Worm (Caenorhabditis elegans) whole organism, midembryonic: ENCODE data around the gene Y58A7A.5.

Source experiments
- klf-2 ChIP-seq: fragments of 200-800 bp; sonication (Bioruptor generic); conservative IDR thresholded peaks from 2 replicates; pipeline ENCODE4 v1.3.6; 2022; ENCODE audit warnings: missing genetic modification reagents, missing genetic modification characterization, missing compliant biosample characterization
- med-1 ChIP-seq: sonication (generic microtip); optimal IDR thresholded peaks from 2 replicates; lab custom pipeline; 2017; ENCODE audit warnings: missing genetic modification characterization, mild to moderate bottlenecking, missing compliant biosample characterization, antibody characterized with exemption, missing genetic modification reagents; ENCODE audit not compliant: insufficient read depth
- tab-1 ChIP-seq: fragments of 200-800 bp; sonication (Bioruptor generic); IDR thresholded peaks from 2 replicates; pipeline ENCODE4 v1.3.6; 2022; ENCODE audit warnings: missing genetic modification characterization, missing compliant biosample characterization

DNA sequence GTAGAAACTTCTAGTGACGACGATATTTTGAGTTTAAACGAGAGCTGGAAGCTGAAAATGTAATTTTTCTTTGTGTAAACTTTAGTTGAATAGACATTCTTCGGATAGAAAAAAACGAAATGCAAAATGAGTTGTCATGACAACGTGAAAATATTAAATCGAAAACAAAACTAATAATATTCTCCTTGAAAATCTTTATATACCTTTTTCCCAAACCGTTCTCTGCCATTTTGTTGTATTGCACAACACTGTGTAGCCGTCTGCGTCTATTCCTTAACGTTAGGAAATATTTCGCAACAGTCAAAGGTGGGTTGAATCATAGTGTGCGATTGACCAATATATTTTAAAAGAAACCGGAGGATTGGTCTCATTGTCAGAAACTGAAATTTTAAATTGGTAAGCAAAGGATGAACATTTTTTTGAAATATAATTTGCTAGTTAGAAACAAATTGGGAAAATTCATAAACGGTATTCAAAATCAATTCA is 5.9 kb downstream of the Y58A7A.5 start, which contains the start of gene Y58A7A.3:
- TF ChIP-seq tab-1 (GFP tag; lab: Robert Waterston, UW) = no peak
- no peak for TF ChIP-seq med-1 (GFP tag; lab: Kevin White, UChicago)
- no peak for TF ChIP-seq klf-2 (GFP tag; lab: Robert Waterston, UW)
